Worm (Caenorhabditis elegans) whole organism, young adult: ENCODE measurements around the gene smap-1.
A peak's percentile ranks its signal among the peaks of the same experiment; 100 is the strongest.

Experiments used
- C17E4.6 ChIP-seq: fragments of 200-800 bp; sonication (Bioruptor generic); IDR thresholded peaks from 2 replicates; pipeline ENCODE4 v1.3.6; 2022; ENCODE audit warnings: missing genetic modification reagents, missing genetic modification characterization, missing compliant biosample characterization
- F33H1.4 ChIP-seq: fragments of 200-800 bp; sonication (Bioruptor generic); IDR thresholded peaks from 2 replicates; pipeline ENCODE4 v1.3.6; 2022; ENCODE audit warnings: missing genetic modification reagents, missing genetic modification characterization, missing compliant biosample characterization
- F57C9.4 ChIP-seq: sonication (generic microtip); optimal IDR thresholded peaks from 2 replicates; lab custom pipeline; 2017; ENCODE audit warnings: mild to moderate bottlenecking, missing genetic modification characterization, missing compliant biosample characterization
- K11D2.4 ChIP-seq: fragments of 200-800 bp; sonication (Bioruptor generic); IDR thresholded peaks from 2 replicates; pipeline ENCODE4 v1.3.6; 2022; ENCODE audit warnings: missing genetic modification reagents, missing genetic modification characterization, missing compliant biosample characterization
- T07F8.4 ChIP-seq: sonication (generic microtip); optimal IDR thresholded peaks from 2 replicates; lab custom pipeline; 2016; ENCODE audit warnings: mild to moderate bottlenecking, missing genetic modification characterization, moderate library complexity, missing compliant biosample characterization
- T26A5.8 ChIP-seq: sonication (generic microtip); optimal IDR thresholded peaks from 2 replicates; lab custom pipeline; 2016; ENCODE audit warnings: missing genetic modification characterization, missing compliant biosample characterization
- ZK185.1 ChIP-seq: sonication (generic microtip); optimal IDR thresholded peaks from 2 replicates; lab custom pipeline; 2016; ENCODE audit warnings: mild to moderate bottlenecking, missing genetic modification characterization, missing compliant biosample characterization; ENCODE audit not compliant: poor library complexity, severe bottlenecking
- akir-1 ChIP-seq: fragments of 200-800 bp; sonication (Bioruptor generic); optimal IDR thresholded peaks from 2 replicates; lab custom pipeline; 2018; ENCODE audit warnings: mild to moderate bottlenecking, missing genetic modification characterization, moderate library complexity, missing compliant biosample characterization
- atf-7 ChIP-seq: sonication (generic microtip); optimal IDR thresholded peaks from 2 replicates; lab custom pipeline; 2017; ENCODE audit warnings: mild to moderate bottlenecking, missing genetic modification characterization, missing compliant biosample characterization
- attf-5 ChIP-seq: fragments of 200-800 bp; sonication (Bioruptor generic); optimal IDR thresholded peaks from 2 replicates; lab custom pipeline; 2018; ENCODE audit warnings: mild to moderate bottlenecking, missing genetic modification characterization, missing compliant biosample characterization
- bed-1 ChIP-seq: fragments of 200-800 bp; sonication (Bioruptor generic); IDR thresholded peaks from 2 replicates; pipeline ENCODE4 v1.3.6; 2022; ENCODE audit warnings: missing genetic modification reagents, missing genetic modification characterization, missing compliant biosample characterization
- ccch-3 ChIP-seq: fragments of 200-800 bp; sonication (Bioruptor generic); optimal IDR thresholded peaks from 2 replicates; lab custom pipeline; 2018; ENCODE audit warnings: mild to moderate bottlenecking, missing genetic modification characterization, missing compliant biosample characterization
- cebp-1 ChIP-seq, 2 experiments: fragments of 200-800 bp in 1 of 2; sonication (Bioruptor generic) in 1 of 2; sonication (generic microtip) in 1 of 2; IDR thresholded peaks in 1 of 2; optimal IDR thresholded peaks in 1 of 2; 2 replicates each; pipeline versions ENCODE4 v1.3.6 to Lab custom; 2017 to 2022; ENCODE audit warnings: missing compliant biosample characterization in 2 of 2, missing genetic modification characterization in 2 of 2, mild to moderate bottlenecking in 1 of 2, missing genetic modification reagents in 1 of 2, moderate library complexity in 1 of 2
- ceh-27 ChIP-seq: fragments of 200-800 bp; sonication (Bioruptor generic); optimal IDR thresholded peaks from 2 replicates; lab custom pipeline; 2018; ENCODE audit warnings: mild to moderate bottlenecking, missing genetic modification characterization, moderate library complexity, missing compliant biosample characterization
- ceh-40 ChIP-seq: fragments of 200-800 bp; sonication (Bioruptor generic); IDR thresholded peaks from 2 replicates; pipeline ENCODE4 v1.3.6; 2022; ENCODE audit warnings: missing genetic modification characterization, missing compliant biosample characterization
- dpl-1 ChIP-seq: fragments of 150-350 bp; optimal IDR thresholded peaks from 2 replicates; lab custom pipeline; 2014; ENCODE audit warnings: missing biosample characterization, missing genetic modification reagents, missing genetic modification characterization
- efl-1 ChIP-seq: fragments of 150-350 bp; optimal IDR thresholded peaks from 2 replicates; lab custom pipeline; 2014; ENCODE audit warnings: missing biosample characterization, missing genetic modification reagents, missing genetic modification characterization
- egl-18 ChIP-seq: fragments of 200-800 bp; sonication (Bioruptor generic); IDR thresholded peaks from 2 replicates; pipeline ENCODE4 v1.3.6; 2022; ENCODE audit warnings: missing genetic modification reagents, missing genetic modification characterization, missing compliant biosample characterization
- egl-44 ChIP-seq: fragments of 200-800 bp; sonication (Bioruptor generic); IDR thresholded peaks from 2 replicates; pipeline ENCODE4 v1.3.6; 2022; ENCODE audit warnings: missing genetic modification reagents, missing genetic modification characterization, missing compliant biosample characterization
- ekl-4 ChIP-seq: fragments of 200-800 bp; sonication (Bioruptor generic); IDR thresholded peaks from 2 replicates; pipeline ENCODE4 v1.3.6; 2022; ENCODE audit warnings: missing genetic modification reagents, missing genetic modification characterization, missing compliant biosample characterization
- ets-4 ChIP-seq: fragments of 200-800 bp; sonication (Bioruptor generic); optimal IDR thresholded peaks from 2 replicates; lab custom pipeline; 2018; ENCODE audit warnings: mild to moderate bottlenecking, missing genetic modification characterization, missing compliant biosample characterization
- him-1 ChIP-seq: sonication (generic microtip); optimal IDR thresholded peaks from 2 replicates; lab custom pipeline; 2016; ENCODE audit warnings: missing genotype, missing genetic modification reagents, missing genetic modification characterization, missing compliant biosample characterization
- hlh-12 ChIP-seq: sonication (generic microtip); optimal IDR thresholded peaks from 2 replicates; lab custom pipeline; 2016; ENCODE audit warnings: missing genetic modification characterization, missing compliant biosample characterization
- hlh-26 ChIP-seq: fragments of 200-800 bp; sonication (Bioruptor generic); conservative IDR thresholded peaks from 2 replicates; pipeline ENCODE4 v1.3.6; 2022; ENCODE audit warnings: missing genetic modification reagents, missing genetic modification characterization, missing compliant biosample characterization
- hsf-1 ChIP-seq: fragments of 200-800 bp; sonication (Bioruptor generic); IDR thresholded peaks from 2 replicates; pipeline ENCODE4 v1.3.6; 2022; ENCODE audit warnings: missing genetic modification reagents, missing genetic modification characterization, missing compliant biosample characterization
- lag-1 ChIP-seq: fragments of 200-800 bp; sonication (Bioruptor generic); IDR thresholded peaks from 2 replicates; pipeline ENCODE4 v1.3.6; 2022; ENCODE audit warnings: missing genetic modification reagents, missing genetic modification characterization, missing compliant biosample characterization
- let-526 ChIP-seq: fragments of 200-800 bp; sonication (Bioruptor generic); IDR thresholded peaks from 2 replicates; pipeline ENCODE4 v1.3.6; 2022; ENCODE audit warnings: missing genetic modification reagents, missing genetic modification characterization, missing compliant biosample characterization
- let-607 ChIP-seq, 2 experiments: fragments of 200-800 bp in 1 of 2; sonication (Bioruptor generic) in 1 of 2; sonication (generic microtip) in 1 of 2; optimal IDR thresholded peaks; 2 replicates each; lab custom pipeline; 2016 to 2018; ENCODE audit warnings: mild to moderate bottlenecking in 2 of 2, missing compliant biosample characterization in 2 of 2, missing genetic modification characterization in 2 of 2, moderate library complexity in 2 of 2, missing genotype in 1 of 2
- lin-54 ChIP-seq: fragments of 200-800 bp; sonication (Bioruptor generic); optimal IDR thresholded peaks from 2 replicates; lab custom pipeline; 2018; ENCODE audit warnings: mild to moderate bottlenecking, missing genetic modification characterization, missing compliant biosample characterization
- madf-3 ChIP-seq: fragments of 200-800 bp; sonication (Bioruptor generic); IDR thresholded peaks from 2 replicates; pipeline ENCODE4 v1.3.6; 2022; ENCODE audit warnings: missing genetic modification reagents, missing genetic modification characterization, missing compliant biosample characterization
- madf-6 ChIP-seq: fragments of 200-800 bp; sonication (Bioruptor generic); IDR thresholded peaks from 2 replicates; pipeline ENCODE4 v1.3.6; 2022; ENCODE audit warnings: missing genetic modification reagents, missing genetic modification characterization, missing compliant biosample characterization
- mel-28 ChIP-seq: sonication (generic microtip); optimal IDR thresholded peaks from 2 replicates; lab custom pipeline; 2016; ENCODE audit warnings: borderline replicate concordance, mild to moderate bottlenecking, missing genetic modification characterization, missing compliant biosample characterization
- nfya-2 ChIP-seq: fragments of 200-800 bp; sonication (Bioruptor generic); IDR thresholded peaks from 2 replicates; pipeline ENCODE4 v1.3.6; 2022; ENCODE audit warnings: missing genetic modification reagents, missing genetic modification characterization, missing compliant biosample characterization
- nfyb-1 ChIP-seq: fragments of 200-800 bp; sonication (Bioruptor generic); IDR thresholded peaks from 2 replicates; pipeline ENCODE4 v1.3.6; 2022; ENCODE audit warnings: missing genetic modification reagents, missing genetic modification characterization, missing compliant biosample characterization
- nhr-120 ChIP-seq: fragments of 200-800 bp; sonication (Bioruptor generic); IDR thresholded peaks from 2 replicates; pipeline ENCODE4 v1.3.6; 2022; ENCODE audit warnings: missing genetic modification characterization, missing compliant biosample characterization
- repo-1 ChIP-seq: sonication (generic microtip); optimal IDR thresholded peaks from 2 replicates; lab custom pipeline; 2017; ENCODE audit warnings: mild to moderate bottlenecking, missing genetic modification characterization, missing compliant biosample characterization
- sea-2 ChIP-seq: fragments of 200-800 bp; sonication (Bioruptor generic); IDR thresholded peaks from 2 replicates; pipeline ENCODE4 v1.3.6; 2022; ENCODE audit warnings: missing genetic modification characterization, missing compliant biosample characterization
- snpc-3.4 ChIP-seq: sonication (generic microtip); optimal IDR thresholded peaks from 2 replicates; lab custom pipeline; 2017; ENCODE audit warnings: missing genetic modification characterization, mild to moderate bottlenecking, missing compliant biosample characterization, antibody characterized with exemption, moderate library complexity, missing genotype, missing genetic modification reagents
- snpc-4 ChIP-seq, 5 experiments: fragments of 150-350 bp in 1 of 5; sonication (generic microtip) in 4 of 5; optimal IDR thresholded peaks; 2 replicates each; lab custom pipeline; 2014 to 2018; ENCODE audit warnings: missing genetic modification characterization in 5 of 5, missing biosample characterization in 3 of 5, antibody characterized with exemption in 2 of 5, mild to moderate bottlenecking in 2 of 5, missing compliant biosample characterization in 2 of 5, missing genotype in 2 of 5, moderate library complexity in 2 of 5, missing genetic modification reagents in 1 of 5
- zim-3 ChIP-seq: sonication (generic microtip); optimal IDR thresholded peaks from 2 replicates; lab custom pipeline; 2017; ENCODE audit warnings: mild to moderate bottlenecking, missing genetic modification characterization, moderate library complexity, missing compliant biosample characterization
- ztf-18 ChIP-seq: sonication (generic microtip); optimal IDR thresholded peaks from 2 replicates; lab custom pipeline; 2016; ENCODE audit warnings: missing genotype, mild to moderate bottlenecking, missing genetic modification characterization, missing compliant biosample characterization
- ztf-3 ChIP-seq: fragments of 200-800 bp; sonication (Bioruptor generic); optimal IDR thresholded peaks from 2 replicates; lab custom pipeline; 2018; ENCODE audit warnings: mild to moderate bottlenecking, missing genetic modification characterization, missing compliant biosample characterization

The smap-1 gene

DNA sequence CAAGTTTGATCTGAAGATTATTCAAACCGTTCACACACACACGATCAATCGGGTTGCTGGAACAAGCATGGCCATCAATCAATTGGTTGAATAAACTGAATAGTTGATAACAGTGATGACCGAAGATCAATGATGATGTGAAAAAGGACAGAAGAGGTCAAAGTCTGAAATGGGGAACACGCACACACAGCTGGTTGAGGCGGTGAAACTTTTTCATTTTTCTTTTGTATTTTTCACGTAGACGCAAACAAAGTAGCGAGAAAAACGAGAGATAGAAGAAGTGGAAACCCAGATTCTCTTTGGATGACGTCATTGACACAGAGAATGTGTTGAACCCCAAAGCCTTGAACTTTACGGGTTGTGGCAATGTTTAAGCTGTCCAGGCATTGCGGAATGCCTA is 22.1 kb downstream of the smap-1 start (continued):
- TF ChIP-seq T26A5.8: no peak
- no peak for TF ChIP-seq C17E4.6
- TF ChIP-seq K11D2.4 (GFP tag; lab: Robert Waterston, UW): peak; percentile 71
- no peak for TF ChIP-seq bed-1 (GFP tag; lab: Robert Waterston, UW)
- no peak for TF ChIP-seq lag-1 (GFP tag; lab: Robert Waterston, UW)
- peak; percentile 3 for TF ChIP-seq ztf-18
- TF ChIP-seq let-607 (tag; optimal IDR thresholded peaks at IDR 0.05; lab: Kevin White, UChicago): peak in 1 of 2 experiments; percentile 6
- no peak for TF ChIP-seq ztf-3 (GFP tag; lab: Kevin White, UChicago)
- TF ChIP-seq nhr-120 (GFP tag; lab: Robert Waterston, UW): no peak
- TF ChIP-seq ccch-3: no peak
- TF ChIP-seq cebp-1 (GFP tag; IDR thresholded peaks at IDR 0.05; lab: Robert Waterston, UW): no peak
- TF ChIP-seq cebp-1 (tag; optimal IDR thresholded peaks at IDR 0.05; lab: Kevin White, UChicago): peak; percentile 63
- peak; percentile 69 for TF ChIP-seq ZK185.1
- TF ChIP-seq T07F8.4 (tag; lab: Kevin White, UChicago): no peak
- no peak for TF ChIP-seq madf-6 (GFP tag; lab: Robert Waterston, UW)
- TF ChIP-seq egl-44 (GFP tag; lab: Robert Waterston, UW): no peak
- TF ChIP-seq snpc-3.4 (tag; lab: Kevin White, UChicago): no peak
- no peak for TF ChIP-seq ets-4 (GFP tag; lab: Kevin White, UChicago)
- TF ChIP-seq ceh-27: peak; percentile 32
- TF ChIP-seq akir-1: no peak
- no peak for TF ChIP-seq dpl-1
- no peak for TF ChIP-seq efl-1 (GFP tag; lab: Kevin White, UChicago)
- no peak for TF ChIP-seq madf-3
- TF ChIP-seq nfya-2 (GFP tag; lab: Robert Waterston, UW): no peak
- TF ChIP-seq hlh-26 (GFP tag; lab: Robert Waterston, UW): no peak
- no peak for TF ChIP-seq mel-28 (tag; lab: Kevin White, UChicago)
- peak; percentile 46 for TF ChIP-seq attf-5 (GFP tag; lab: Kevin White, UChicago)
- TF ChIP-seq lin-54 (GFP tag; lab: Kevin White, UChicago): peak; percentile 24
- no peak for TF ChIP-seq F57C9.4 (tag; lab: Kevin White, UChicago)
- TF ChIP-seq F33H1.4: no peak
- TF ChIP-seq atf-7 (tag; lab: Kevin White, UChicago): peak; percentile 96
- no peak for TF ChIP-seq egl-18 (GFP tag; lab: Robert Waterston, UW)
- TF ChIP-seq snpc-4 (GFP tag; optimal IDR thresholded peaks at IDR 0.05; lab: Kevin White, UChicago): no peak
- peak in 2 of 4 experiments; percentile 4 to 19 for TF ChIP-seq snpc-4 (tag; optimal IDR thresholded peaks at IDR 0.05; lab: Kevin White, UChicago)
- TF ChIP-seq hsf-1: no peak
- TF ChIP-seq, all 124 proteins: peak for 31

DNA sequence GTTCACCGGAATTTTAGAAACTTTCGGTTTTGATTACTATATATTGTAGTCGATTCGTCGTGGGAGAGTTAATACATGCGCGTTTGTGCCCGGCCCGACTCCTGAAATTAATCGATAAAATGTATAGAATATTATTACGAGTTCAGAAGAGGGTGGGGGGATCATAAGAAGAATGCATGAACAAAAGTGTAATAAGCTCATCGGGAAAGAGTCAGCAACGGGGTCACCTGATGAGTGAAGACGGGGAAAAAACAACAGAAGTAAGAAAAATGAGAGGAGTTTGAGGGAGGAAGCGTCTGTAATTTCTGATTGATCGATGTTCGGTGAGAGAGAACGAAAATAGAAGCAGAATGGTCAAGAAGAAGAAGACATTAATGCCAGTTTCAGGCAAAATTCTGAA is 23.5 kb downstream of the smap-1 start, which contains the start of gene W09D10.4:
W09D10.4 (minus strand) TSS at position 101 of the 400 bp plus-strand sequence.
- TF ChIP-seq cebp-1 (GFP tag; IDR thresholded peaks at IDR 0.05; lab: Robert Waterston, UW) (no peak), cebp-1 (tag; optimal IDR thresholded peaks at IDR 0.05; lab: Kevin White, UChicago) (peak; percentile 4), egl-18 (GFP tag; lab: Robert Waterston, UW) (no peak)
- TF ChIP-seq, all 124 proteins: peak for 1

DNA sequence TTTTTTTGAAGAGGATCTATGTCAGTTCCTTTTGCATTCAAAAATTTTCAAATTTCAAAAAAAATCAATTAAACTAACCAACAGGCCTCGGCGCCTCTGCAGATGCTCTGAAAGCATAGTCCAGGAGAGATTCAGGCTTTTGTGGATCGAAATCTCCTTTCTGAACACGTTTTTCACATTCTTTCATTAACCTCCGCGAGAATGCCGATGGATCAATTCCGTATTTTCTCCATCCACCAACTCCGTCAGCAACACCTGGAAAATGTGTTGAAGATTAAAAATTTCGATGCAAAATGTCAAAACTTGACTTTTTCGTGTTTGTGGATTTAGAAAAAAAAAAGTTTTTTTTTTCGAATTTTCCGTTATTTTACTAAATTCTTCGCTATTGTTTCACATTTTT is 25.1 kb downstream of the smap-1 start:
- TF ChIP-seq ceh-40 (GFP tag; lab: Robert Waterston, UW) (no peak), ekl-4 (GFP tag; lab: Robert Waterston, UW) (0 out of 2 replicates have a peak, but pooled peaks have one; percentile 51), cebp-1 (GFP tag; IDR thresholded peaks at IDR 0.05; lab: Robert Waterston, UW) (no peak), cebp-1 (tag; optimal IDR thresholded peaks at IDR 0.05; lab: Kevin White, UChicago) (peak; percentile 23), madf-3 (0 out of 2 replicates have a peak, but pooled peaks have one; percentile 31), hlh-12 (no peak), nfyb-1 (GFP tag; lab: Robert Waterston, UW) (0 out of 2 replicates have a peak, but pooled peaks have one; percentile 21), him-1 (tag; lab: Kevin White, UChicago) (no peak), zim-3 (tag; lab: Kevin White, UChicago) (peak; percentile 12), sea-2 (GFP tag; lab: Robert Waterston, UW) (0 out of 2 replicates have a peak, but pooled peaks have one; percentile 36), lin-54 (GFP tag; lab: Kevin White, UChicago) (no peak), repo-1 (tag; lab: Kevin White, UChicago) (peak; percentile 6), nhr-120 (GFP tag; lab: Robert Waterston, UW) (no peak), let-526 (GFP tag; lab: Robert Waterston, UW) (0 out of 2 replicates have a peak, but pooled peaks have one; percentile 15), K11D2.4 (GFP tag; lab: Robert Waterston, UW) (0 out of 2 replicates have a peak, but pooled peaks have one; percentile 24), madf-6 (GFP tag; lab: Robert Waterston, UW) (0 out of 2 replicates have a peak, but pooled peaks have one; percentile 28)
